Worm (Caenorhabditis elegans) whole organism, L4 larva: Measurements from ENCODE around the gene W03C9.1.

ENCODE experiments used
- F26F4.8 ChIP-seq: fragments of 200-800 bp; sonication (Bioruptor generic); conservative IDR thresholded peaks from 2 replicates; pipeline ENCODE4 v1.3.6; 2022; ENCODE audit warnings: missing genetic modification characterization, missing compliant biosample characterization
- F44E2.7 ChIP-seq: fragments of 200-800 bp; sonication (Bioruptor generic); IDR thresholded peaks from 2 replicates; pipeline ENCODE4 v2.1.2; 2022; ENCODE audit warnings: missing genetic modification characterization, missing compliant biosample characterization
- T20F7.1 ChIP-seq: fragments of 200-800 bp; sonication (Bioruptor generic); optimal IDR thresholded peaks from 2 replicates; lab custom pipeline; 2018; ENCODE audit warnings: mild to moderate bottlenecking, missing genetic modification characterization, missing compliant biosample characterization
- T26A8.4 ChIP-seq: fragments of 200-800 bp; sonication (Bioruptor generic); IDR thresholded peaks from 2 replicates; pipeline ENCODE4 v1.3.6; 2022; ENCODE audit warnings: missing genetic modification characterization, missing compliant biosample characterization
- Y105C5A.15 ChIP-seq: fragments of 200-800 bp; sonication (Bioruptor generic); IDR thresholded peaks from 2 replicates; pipeline ENCODE4 v1.3.6; 2022; ENCODE audit warnings: missing genetic modification characterization, missing compliant biosample characterization
- Y48G9A.11 ChIP-seq: fragments of 200-800 bp; sonication (Bioruptor generic); IDR thresholded peaks from 2 replicates; pipeline ENCODE4 v1.3.6; 2022; ENCODE audit warnings: missing genetic modification reagents, missing genetic modification characterization, missing compliant biosample characterization
- Y5F2A.4 ChIP-seq: fragments of 200-800 bp; sonication (Bioruptor generic); optimal IDR thresholded peaks from 2 replicates; lab custom pipeline; 2018; ENCODE audit warnings: mild to moderate bottlenecking, missing genetic modification characterization, missing compliant biosample characterization
- Y75B8A.6 ChIP-seq: fragments of 200-800 bp; sonication (Bioruptor generic); IDR thresholded peaks from 2 replicates; pipeline ENCODE4 v1.3.6; 2022; ENCODE audit warnings: missing genetic modification reagents, missing genetic modification characterization, missing compliant biosample characterization
- aha-1 ChIP-seq: fragments of 150-350 bp; peaks from one replicate; lab custom pipeline; 2014; ENCODE audit warnings: missing biosample characterization, missing genetic modification characterization
- arid-1 ChIP-seq: fragments of 200-800 bp; sonication (Bioruptor generic); conservative IDR thresholded peaks from 2 replicates; pipeline ENCODE4 v1.3.6; 2022; ENCODE audit warnings: missing genetic modification reagents, missing genetic modification characterization, missing compliant biosample characterization
- ceh-28 ChIP-seq: fragments of 150-350 bp; optimal IDR thresholded peaks from 2 replicates; lab custom pipeline; 2014; ENCODE audit warnings: missing biosample characterization, missing genetic modification reagents, missing genetic modification characterization
- ces-1 ChIP-seq: fragments of 150-350 bp; sonication (generic microtip); optimal IDR thresholded peaks from 4 replicates; lab custom pipeline; 2014; ENCODE audit warnings: missing biosample characterization, missing genetic modification reagents, missing genetic modification characterization
- ctbp-1 ChIP-seq: fragments of 200-800 bp; sonication (Bioruptor generic); IDR thresholded peaks from 2 replicates; pipeline ENCODE4 v1.3.6; 2022; ENCODE audit warnings: missing genetic modification reagents, missing genetic modification characterization, missing compliant biosample characterization
- daf-16 ChIP-seq, 3 experiments: sonication (generic microtip); optimal IDR thresholded peaks; 2 replicates each; lab custom pipeline; 2016 to 2017; ENCODE audit warnings: missing genetic modification characterization in 3 of 3, missing genetic modification reagents in 3 of 3, mild to moderate bottlenecking in 2 of 3, missing compliant biosample characterization in 2 of 3, missing biosample characterization in 1 of 3, moderate library complexity in 1 of 3
- daf-8 ChIP-seq: fragments of 200-800 bp; sonication (Bioruptor generic); IDR thresholded peaks from 2 replicates; pipeline ENCODE4 v1.3.6; 2022; ENCODE audit warnings: missing genetic modification characterization, missing compliant biosample characterization
- dmd-6 ChIP-seq: fragments of 200-800 bp; sonication (Bioruptor generic); IDR thresholded peaks from 2 replicates; pipeline ENCODE4 v1.3.6; 2022; ENCODE audit warnings: missing genetic modification reagents, missing genetic modification characterization, missing compliant biosample characterization
- dmd-8 ChIP-seq: fragments of 200-800 bp; sonication (Bioruptor generic); IDR thresholded peaks from 2 replicates; pipeline ENCODE4 v1.3.6; 2022; ENCODE audit warnings: missing genetic modification characterization, missing compliant biosample characterization
- duxl-1 ChIP-seq: sonication (generic microtip); optimal IDR thresholded peaks from 2 replicates; lab custom pipeline; 2016; ENCODE audit warnings: mild to moderate bottlenecking, missing genetic modification characterization, moderate library complexity, missing compliant biosample characterization; ENCODE audit not compliant: poor library complexity
- egl-27 ChIP-seq: sonication (generic microtip); optimal IDR thresholded peaks from 3 replicates; lab custom pipeline; 2017; ENCODE audit warnings: missing biosample characterization, missing genetic modification reagents, missing genetic modification characterization
- fkh-10 ChIP-seq: fragments of 150-350 bp; optimal IDR thresholded peaks from 2 replicates; lab custom pipeline; 2014; ENCODE audit warnings: missing biosample characterization, missing genetic modification reagents, missing genetic modification characterization
- fos-1 ChIP-seq: fragments of 150-350 bp; optimal IDR thresholded peaks from 2 replicates; lab custom pipeline; 2014; ENCODE audit warnings: missing biosample characterization, missing genetic modification characterization
- lin-1 ChIP-seq: fragments of 200-800 bp; sonication (Bioruptor generic); IDR thresholded peaks from 2 replicates; pipeline ENCODE4 v1.3.6; 2022; ENCODE audit warnings: missing genetic modification reagents, missing genetic modification characterization, missing compliant biosample characterization
- lin-13 ChIP-seq: fragments of 150-350 bp; optimal IDR thresholded peaks from 2 replicates; lab custom pipeline; 2014; ENCODE audit warnings: missing biosample characterization, missing genetic modification reagents, missing genetic modification characterization
- lin-15B ChIP-seq: fragments of 150-350 bp; sonication (generic microtip); optimal IDR thresholded peaks from 3 replicates; lab custom pipeline; 2014; ENCODE audit warnings: missing biosample characterization, missing genetic modification characterization
- lin-38 ChIP-seq: fragments of 200-800 bp; sonication (Bioruptor generic); IDR thresholded peaks from 2 replicates; pipeline ENCODE4 v1.3.6; 2022; ENCODE audit warnings: missing genetic modification reagents, missing genetic modification characterization, missing compliant biosample characterization
- lin-39 ChIP-seq: fragments of 150-350 bp; optimal IDR thresholded peaks from 2 replicates; lab custom pipeline; 2014; ENCODE audit warnings: missing biosample characterization, missing genetic modification reagents, missing genetic modification characterization
- lsy-2 ChIP-seq, 2 experiments: fragments of 150-350 bp in 1 of 2; sonication (generic microtip) in 1 of 2; optimal IDR thresholded peaks; 2 replicates each; lab custom pipeline; 2014 to 2017; ENCODE audit warnings: missing biosample characterization in 2 of 2, missing genetic modification characterization in 2 of 2
- mdt-29 ChIP-seq: fragments of 200-800 bp; sonication (Bioruptor generic); IDR thresholded peaks from 2 replicates; pipeline ENCODE4 v1.3.6; 2022; ENCODE audit warnings: missing genetic modification reagents, missing genetic modification characterization, missing compliant biosample characterization
- mes-2 ChIP-seq: sonication (generic microtip); optimal IDR thresholded peaks from 2 replicates; lab custom pipeline; 2016; ENCODE audit warnings: missing genotype, mild to moderate bottlenecking, missing genetic modification characterization, missing compliant biosample characterization; ENCODE audit not compliant: poor library complexity, severe bottlenecking
- nhr-10 ChIP-seq: fragments of 150-350 bp; optimal IDR thresholded peaks from 2 replicates; lab custom pipeline; 2014; ENCODE audit warnings: missing biosample characterization, missing genetic modification characterization
- nhr-11 ChIP-seq: fragments of 150-350 bp; optimal IDR thresholded peaks from 2 replicates; lab custom pipeline; 2014; ENCODE audit warnings: missing biosample characterization, missing genetic modification characterization
- nhr-111 ChIP-seq: fragments of 200-800 bp; sonication (Bioruptor generic); optimal IDR thresholded peaks from 2 replicates; lab custom pipeline; 2018; ENCODE audit warnings: mild to moderate bottlenecking, missing genetic modification characterization, missing compliant biosample characterization
- nhr-237 ChIP-seq: sonication (generic microtip); optimal IDR thresholded peaks from 2 replicates; lab custom pipeline; 2017; ENCODE audit warnings: missing biosample characterization, missing genetic modification characterization
- nhr-25 ChIP-seq: sonication (generic microtip); optimal IDR thresholded peaks from 2 replicates; lab custom pipeline; 2017; ENCODE audit warnings: missing genetic modification characterization, mild to moderate bottlenecking, missing compliant biosample characterization, antibody characterized with exemption, moderate library complexity, borderline replicate concordance; ENCODE audit not compliant: insufficient read depth
- nhr-28 ChIP-seq: fragments of 150-350 bp; optimal IDR thresholded peaks from 2 replicates; lab custom pipeline; 2014; ENCODE audit warnings: missing biosample characterization, missing genetic modification characterization
- nhr-76 ChIP-seq: fragments of 150-350 bp; optimal IDR thresholded peaks from 2 replicates; lab custom pipeline; 2014; ENCODE audit warnings: missing biosample characterization, missing genetic modification characterization
- nhr-77 ChIP-seq: fragments of 150-350 bp; optimal IDR thresholded peaks from 2 replicates; lab custom pipeline; 2014; ENCODE audit warnings: missing biosample characterization, missing genetic modification characterization
- php-3 ChIP-seq: fragments of 200-800 bp; sonication (Bioruptor generic); IDR thresholded peaks from 2 replicates; pipeline ENCODE4 v1.3.6; 2022; ENCODE audit warnings: missing genetic modification reagents, missing genetic modification characterization, missing compliant biosample characterization
- pqm-1 ChIP-seq: sonication (generic microtip); optimal IDR thresholded peaks from 2 replicates; lab custom pipeline; 2017; ENCODE audit warnings: missing biosample characterization, missing genetic modification characterization
- saeg-2 ChIP-seq: fragments of 200-800 bp; sonication (Bioruptor generic); IDR thresholded peaks from 2 replicates; pipeline ENCODE4 v1.3.6; 2022; ENCODE audit warnings: missing genetic modification reagents, missing genetic modification characterization, missing compliant biosample characterization
- set-16 ChIP-seq: fragments of 200-800 bp; sonication (Bioruptor generic); IDR thresholded peaks from 2 replicates; pipeline ENCODE4 v1.3.6; 2022; ENCODE audit warnings: missing genetic modification reagents, missing genetic modification characterization, missing compliant biosample characterization
- snpc-1.2 ChIP-seq: fragments of 200-800 bp; sonication (Bioruptor generic); IDR thresholded peaks from 2 replicates; pipeline ENCODE4 v1.3.6; 2022; ENCODE audit warnings: missing genetic modification reagents, missing genetic modification characterization, missing compliant biosample characterization
- tag-97 ChIP-seq: fragments of 200-800 bp; sonication (Bioruptor generic); IDR thresholded peaks from 2 replicates; pipeline ENCODE4 v1.3.6; 2022; ENCODE audit warnings: missing genetic modification characterization, missing compliant biosample characterization
- tra-1 ChIP-seq: fragments of 200-800 bp; sonication (Bioruptor generic); IDR thresholded peaks from 2 replicates; pipeline ENCODE4 v1.3.6; 2022; ENCODE audit warnings: missing genetic modification reagents, missing genetic modification characterization, missing compliant biosample characterization
- unc-130 ChIP-seq: sonication (generic microtip); optimal IDR thresholded peaks from 2 replicates; lab custom pipeline; 2016; ENCODE audit warnings: missing genetic modification reagents, missing genetic modification characterization, missing compliant biosample characterization
- zfp-2 ChIP-seq: sonication (generic microtip); optimal IDR thresholded peaks from 2 replicates; lab custom pipeline; 2016; ENCODE audit warnings: mild to moderate bottlenecking, missing genetic modification characterization, missing compliant biosample characterization
- zfp-3 ChIP-seq: fragments of 200-800 bp; sonication (Bioruptor generic); conservative IDR thresholded peaks from 2 replicates; pipeline ENCODE4 v1.3.6; 2022; ENCODE audit warnings: missing genetic modification reagents, missing genetic modification characterization, missing compliant biosample characterization
- zip-2 ChIP-seq: fragments of 150-350 bp; optimal IDR thresholded peaks from 2 replicates; lab custom pipeline; 2014; ENCODE audit warnings: missing biosample characterization, missing genetic modification characterization
- ztf-11 ChIP-seq: fragments of 150-350 bp; optimal IDR thresholded peaks from 2 replicates; lab custom pipeline; 2014; ENCODE audit warnings: missing biosample characterization, missing genetic modification characterization

W03C9.1 gene

DNA sequence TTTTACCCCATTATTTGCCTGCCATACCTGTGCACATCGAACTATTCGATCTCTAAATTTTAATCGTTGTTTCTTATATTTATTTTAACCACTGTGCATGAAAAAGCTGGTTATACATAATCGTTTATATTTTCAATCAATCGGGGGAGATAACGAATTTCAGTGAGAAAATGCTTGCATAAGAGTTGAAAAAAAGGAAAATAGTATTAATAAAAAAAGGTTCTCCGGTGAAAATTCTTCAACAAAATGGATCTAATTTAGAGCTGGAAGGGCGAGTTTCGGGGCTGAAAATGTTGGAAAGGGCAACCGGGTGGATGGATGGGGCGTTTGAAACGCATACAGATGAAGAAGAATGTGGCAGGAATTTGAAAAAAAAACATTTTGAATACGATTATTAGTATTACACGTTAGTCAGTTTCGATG lies 44.4 kb downstream of the W03C9.1 start (continued):
- TF ChIP-seq daf-8 (GFP tag; lab: Robert Waterston, UW) (0 out of 2 replicates have a peak, but pooled peaks have one; percentile 65), set-16 (GFP tag; lab: Robert Waterston, UW) (no peak), duxl-1 (tag; lab: Kevin White, UChicago) (no peak), lin-1 (GFP tag; lab: Robert Waterston, UW) (peak; percentile 80), nhr-28 (tag; lab: Kevin White, UChicago) (no peak), nhr-111 (GFP tag; lab: Kevin White, UChicago) (peak; percentile 8), pqm-1 (tag; lab: Kevin White, UChicago) (no peak), daf-16 (GFP tag; optimal IDR thresholded peaks at IDR 0.05; lab: Kevin White, UChicago) (peak in 1 of 2 experiments; percentile 14), daf-16 (tag; optimal IDR thresholded peaks at IDR 0.05; lab: Kevin White, UChicago) (no peak), zfp-2 (tag; lab: Kevin White, UChicago) (no peak), fos-1 (tag; lab: Kevin White, UChicago) (no peak), nhr-237 (no peak), Y48G9A.11 (GFP tag; lab: Robert Waterston, UW) (peak; percentile 66), ztf-11 (tag; lab: Kevin White, UChicago) (no peak), egl-27 (tag; lab: Kevin White, UChicago) (no peak), T20F7.1 (GFP tag; lab: Kevin White, UChicago) (no peak), tra-1 (GFP tag; lab: Robert Waterston, UW) (0 out of 2 replicates have a peak, but pooled peaks have one; percentile 23), saeg-2 (0 out of 2 replicates have a peak, but pooled peaks have one; percentile 55), aha-1 (tag; lab: Kevin White, UChicago) (no peak), lin-15B (tag; lab: Kevin White, UChicago) (no peak), ctbp-1 (GFP tag; lab: Robert Waterston, UW) (0 out of 2 replicates have a peak, but pooled peaks have one; percentile 27), mes-2 (peak; percentile 34), nhr-25 (tag; lab: Kevin White, UChicago) (no peak), arid-1 (peak; percentile 73), dmd-8 (GFP tag; lab: Robert Waterston, UW) (0 out of 2 replicates have a peak, but pooled peaks have one; percentile 56), snpc-1.2 (GFP tag; lab: Robert Waterston, UW) (peak; percentile 68; the same call in 1 of the 2 replicates), lin-38 (GFP tag; lab: Robert Waterston, UW) (peak; percentile 75), dmd-6 (GFP tag; lab: Robert Waterston, UW) (no peak), lin-39 (no peak), unc-130 (GFP tag; lab: Kevin White, UChicago) (peak; percentile 38), mdt-29 (GFP tag; lab: Robert Waterston, UW) (0 out of 2 replicates have a peak, but pooled peaks have one; percentile 11), zfp-3 (0 out of 2 replicates have a peak, but pooled peaks have one; percentile 19), nhr-76 (tag; lab: Kevin White, UChicago) (no peak), F26F4.8 (GFP tag; lab: Robert Waterston, UW) (peak; percentile 72; the same call in 1 of the 2 replicates), T26A8.4 (GFP tag; lab: Robert Waterston, UW) (0 out of 2 replicates have a peak, but pooled peaks have one; percentile 33), F44E2.7 (GFP tag; lab: Robert Waterston, UW) (no peak)

DNA sequence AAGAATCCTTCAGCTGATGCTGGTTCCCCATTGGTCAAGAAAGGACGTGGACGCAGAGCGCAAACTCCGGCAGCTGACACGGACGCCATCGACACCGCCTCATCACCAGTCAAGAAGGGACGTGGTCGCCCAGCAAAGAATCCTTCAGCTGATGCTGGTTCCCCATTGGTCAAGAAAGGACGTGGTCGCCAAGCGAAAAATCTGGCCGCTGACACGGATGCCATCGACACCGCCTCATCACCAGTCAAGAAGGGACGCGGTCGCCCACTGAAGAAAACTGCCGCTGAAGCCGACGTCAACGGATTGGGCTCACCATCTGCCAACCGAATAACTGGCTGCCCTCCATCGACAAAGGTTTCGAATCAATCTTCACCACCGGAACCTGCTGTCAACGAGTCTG lies 45.0 kb downstream of the W03C9.1 start:
- TF ChIP-seq set-16 (GFP tag; lab: Robert Waterston, UW) (peak; percentile 83), lin-38 (GFP tag; lab: Robert Waterston, UW) (0 out of 2 replicates have a peak, but pooled peaks have one; percentile 2), php-3 (GFP tag; lab: Robert Waterston, UW) (no peak), nhr-11 (tag; lab: Kevin White, UChicago) (no peak), zfp-3 (no peak), unc-130 (GFP tag; lab: Kevin White, UChicago) (no peak), ceh-28 (tag; lab: Kevin White, UChicago) (no peak), lin-13 (GFP tag; lab: Kevin White, UChicago) (no peak), lsy-2 (tag; optimal IDR thresholded peaks at IDR 0.05; lab: Kevin White, UChicago) (no peak), T26A8.4 (GFP tag; lab: Robert Waterston, UW) (no peak), zip-2 (no peak), Y5F2A.4 (peak; percentile 52), saeg-2 (no peak), Y105C5A.15 (GFP tag; lab: Robert Waterston, UW) (no peak), aha-1 (tag; lab: Kevin White, UChicago) (no peak), nhr-10 (tag; lab: Kevin White, UChicago) (no peak), tag-97 (GFP tag; lab: Robert Waterston, UW) (no peak), nhr-77 (tag; lab: Kevin White, UChicago) (no peak), F26F4.8 (GFP tag; lab: Robert Waterston, UW) (no peak), fkh-10 (GFP tag; lab: Kevin White, UChicago) (no peak), ces-1 (GFP tag; lab: Kevin White, UChicago) (no peak), dmd-8 (GFP tag; lab: Robert Waterston, UW) (no peak), Y75B8A.6 (GFP tag; lab: Robert Waterston, UW) (no peak)
